Worm (Caenorhabditis elegans) whole organism, L1 larva: ENCODE measurements around the gene nlp-61.

ENCODE experiments used
- C04F5.9 ChIP-seq: sonication (generic microtip); optimal IDR thresholded peaks from 2 replicates; lab custom pipeline; 2016; ENCODE audit warnings: missing genetic modification characterization, missing compliant biosample characterization
- C34B4.2 ChIP-seq: sonication (generic microtip); optimal IDR thresholded peaks from 2 replicates; lab custom pipeline; 2017; ENCODE audit warnings: mild to moderate bottlenecking, missing genetic modification characterization, missing compliant biosample characterization
- alr-1 ChIP-seq: fragments of 200-800 bp; sonication (Bioruptor generic); optimal IDR thresholded peaks from 2 replicates; lab custom pipeline; 2018; ENCODE audit warnings: borderline replicate concordance, mild to moderate bottlenecking, missing genetic modification characterization, missing compliant biosample characterization
- blmp-1 ChIP-seq: fragments of 150-350 bp; optimal IDR thresholded peaks from 2 replicates; lab custom pipeline; 2014; ENCODE audit warnings: missing biosample characterization, missing genetic modification characterization
- dsc-1 ChIP-seq: sonication (generic microtip); optimal IDR thresholded peaks from 2 replicates; lab custom pipeline; 2016; ENCODE audit warnings: mild to moderate bottlenecking, missing genetic modification characterization, missing compliant biosample characterization
- efl-3 ChIP-seq: fragments of 200-800 bp; sonication (Bioruptor generic); optimal IDR thresholded peaks from 2 replicates; lab custom pipeline; 2018; ENCODE audit warnings: mild to moderate bottlenecking, missing genetic modification characterization, missing compliant biosample characterization
- egl-13 ChIP-seq: sonication (generic microtip); optimal IDR thresholded peaks from 2 replicates; lab custom pipeline; 2016; ENCODE audit warnings: missing genotype, missing genetic modification reagents, missing genetic modification characterization, missing compliant biosample characterization
- elt-2 ChIP-seq: sonication (generic microtip); optimal IDR thresholded peaks from 2 replicates; lab custom pipeline; 2016; ENCODE audit warnings: missing genetic modification characterization, mild to moderate bottlenecking, inconsistent platforms, missing compliant biosample characterization, missing genetic modification reagents
- elt-3 ChIP-seq, 6 experiments: fragments of 150-350 bp in 1 of 6; sonication (generic microtip); optimal IDR thresholded peaks; 2 replicates each; lab custom pipeline; 2017 to 2018; ENCODE audit warnings: missing biosample characterization in 6 of 6, missing genetic modification characterization in 6 of 6, inconsistent platforms in 1 of 6
- fkh-10 ChIP-seq: sonication (generic microtip); optimal IDR thresholded peaks from 2 replicates; lab custom pipeline; 2017; ENCODE audit warnings: missing biosample characterization, missing genetic modification reagents, missing genetic modification characterization
- fkh-8 ChIP-seq: sonication (generic microtip); optimal IDR thresholded peaks from 2 replicates; lab custom pipeline; 2016; ENCODE audit warnings: mild to moderate bottlenecking, missing genetic modification characterization, missing compliant biosample characterization
- hpl-2 ChIP-seq: fragments of 150-350 bp; optimal IDR thresholded peaks from 2 replicates; lab custom pipeline; 2014; ENCODE audit warnings: missing biosample characterization, missing genetic modification reagents, missing genetic modification characterization
- isw-1 ChIP-seq: fragments of 200-800 bp; sonication (Bioruptor generic); IDR thresholded peaks from 2 replicates; pipeline ENCODE4 v1.3.6; 2022; ENCODE audit warnings: missing genetic modification characterization, missing compliant biosample characterization
- lin-14 ChIP-seq: fragments of 200-800 bp; sonication (Bioruptor generic); optimal IDR thresholded peaks from 2 replicates; lab custom pipeline; 2018; ENCODE audit warnings: mild to moderate bottlenecking, missing genetic modification characterization, moderate library complexity, missing compliant biosample characterization
- lin-35 ChIP-seq, 2 experiments: fragments of 150-350 bp; optimal IDR thresholded peaks; 2 replicates each; lab custom pipeline; 2014; ENCODE audit warnings: missing biosample characterization in 2 of 2, missing genetic modification characterization in 2 of 2, missing genetic modification reagents in 2 of 2
- lin-39 ChIP-seq: fragments of 150-350 bp; optimal IDR thresholded peaks from 2 replicates; lab custom pipeline; 2014; ENCODE audit warnings: missing biosample characterization, missing genetic modification reagents, missing genetic modification characterization
- lsy-2 ChIP-seq, 2 experiments: fragments of 150-350 bp; optimal IDR thresholded peaks; 2 replicates each; lab custom pipeline; 2014; ENCODE audit warnings: missing biosample characterization in 2 of 2, missing genetic modification characterization in 2 of 2
- nhr-12 ChIP-seq: sonication (generic microtip); optimal IDR thresholded peaks from 2 replicates; lab custom pipeline; 2017; ENCODE audit warnings: missing biosample characterization, missing genetic modification characterization
- nhr-20 ChIP-seq: sonication (generic microtip); optimal IDR thresholded peaks from 2 replicates; lab custom pipeline; 2016; ENCODE audit warnings: mild to moderate bottlenecking, missing genetic modification characterization, missing compliant biosample characterization
- nhr-28 ChIP-seq: fragments of 150-350 bp; optimal IDR thresholded peaks from 2 replicates; lab custom pipeline; 2014; ENCODE audit warnings: missing biosample characterization, missing genetic modification characterization
- nhr-47 ChIP-seq: sonication (generic microtip); optimal IDR thresholded peaks from 2 replicates; lab custom pipeline; 2016; ENCODE audit warnings: mild to moderate bottlenecking, missing genetic modification characterization, moderate library complexity, missing compliant biosample characterization
- nhr-71 ChIP-seq: sonication (generic microtip); optimal IDR thresholded peaks from 2 replicates; lab custom pipeline; 2016; ENCODE audit warnings: mild to moderate bottlenecking, missing genetic modification characterization, moderate library complexity, missing compliant biosample characterization
- nhr-85 ChIP-seq: sonication (generic microtip); peaks from one replicate; lab custom pipeline; 2016; ENCODE audit warnings: missing genetic modification characterization, inconsistent platforms, missing compliant biosample characterization
- nhr-90 ChIP-seq: sonication (generic microtip); optimal IDR thresholded peaks from 2 replicates; lab custom pipeline; 2016; ENCODE audit warnings: mild to moderate bottlenecking, missing genetic modification characterization, missing compliant biosample characterization; ENCODE audit not compliant: poor library complexity
- pqm-1 ChIP-seq: sonication (generic microtip); optimal IDR thresholded peaks from 3 replicates; lab custom pipeline; 2017; ENCODE audit warnings: missing biosample characterization, missing genetic modification characterization
- snpc-4 ChIP-seq: fragments of 150-350 bp; optimal IDR thresholded peaks from 2 replicates; lab custom pipeline; 2014; ENCODE audit warnings: missing biosample characterization, missing genetic modification characterization
- snu-23 ChIP-seq: sonication (generic microtip); optimal IDR thresholded peaks from 2 replicates; lab custom pipeline; 2016; ENCODE audit warnings: missing genetic modification characterization, missing compliant biosample characterization
- sox-4 ChIP-seq: sonication (generic microtip); optimal IDR thresholded peaks from 2 replicates; lab custom pipeline; 2016; ENCODE audit warnings: missing genetic modification characterization, missing compliant biosample characterization
- tbx-2 ChIP-seq: sonication (generic microtip); optimal IDR thresholded peaks from 2 replicates; lab custom pipeline; 2016; ENCODE audit warnings: missing genetic modification characterization, missing compliant biosample characterization
- unc-130 ChIP-seq: fragments of 150-350 bp; optimal IDR thresholded peaks from 2 replicates; lab custom pipeline; 2017; ENCODE audit warnings: missing biosample characterization, missing genetic modification characterization, inconsistent platforms
- unc-30 ChIP-seq: sonication (generic microtip); optimal IDR thresholded peaks from 2 replicates; lab custom pipeline; 2017; ENCODE audit warnings: missing biosample characterization, missing genetic modification characterization
- unc-62 ChIP-seq: fragments of 150-350 bp; optimal IDR thresholded peaks from 2 replicates; lab custom pipeline; 2014; ENCODE audit warnings: missing biosample characterization, missing genetic modification reagents, missing genetic modification characterization
- unc-98 ChIP-seq: fragments of 200-800 bp; sonication (Bioruptor generic); IDR thresholded peaks from 2 replicates; pipeline ENCODE4 v1.3.6; 2022; ENCODE audit warnings: missing genetic modification characterization, missing compliant biosample characterization
- ztf-11 ChIP-seq, 2 experiments: sonication (generic microtip); optimal IDR thresholded peaks; 2 replicates each; lab custom pipeline; 2016 to 2017; ENCODE audit warnings: missing genetic modification characterization in 2 of 2, missing biosample characterization in 1 of 2, missing compliant biosample characterization in 1 of 2

nlp-61 gene

DNA sequence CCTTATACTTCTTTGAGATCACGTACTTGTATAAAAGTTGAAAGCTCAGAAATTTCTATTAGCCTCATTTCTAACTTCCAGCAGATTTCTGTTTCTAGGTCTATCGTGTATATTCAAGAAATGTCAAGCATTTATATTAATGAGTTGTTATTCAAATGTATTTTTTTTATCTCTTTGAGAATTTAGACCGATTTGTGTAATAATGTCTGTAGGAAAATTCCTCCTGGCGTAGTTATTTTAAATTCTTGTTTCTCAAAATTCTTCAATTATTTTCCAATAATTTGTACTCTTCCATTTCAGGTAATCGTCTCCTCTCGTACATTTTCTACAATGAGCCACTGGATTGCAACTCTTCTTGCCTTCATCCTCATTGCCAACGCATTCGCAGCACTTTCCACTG lies at the start of gene nlp-61:
nlp-61 (plus strand) TSS at position 301 of the 400 bp plus-strand sequence.
- TF ChIP-seq dsc-1 (tag; lab: Kevin White, UChicago) = no peak
- TF ChIP-seq unc-62 (GFP tag; lab: Kevin White, UChicago) = no peak
- TF ChIP-seq C04F5.9 (tag; lab: Kevin White, UChicago) = no peak
- TF ChIP-seq isw-1 (GFP tag; lab: Robert Waterston, UW) = no peak
- no peak for TF ChIP-seq efl-3 (GFP tag; lab: Kevin White, UChicago)
- no peak for TF ChIP-seq nhr-90 (tag; lab: Kevin White, UChicago)
- TF ChIP-seq, all 84 proteins: peak for 0

DNA sequence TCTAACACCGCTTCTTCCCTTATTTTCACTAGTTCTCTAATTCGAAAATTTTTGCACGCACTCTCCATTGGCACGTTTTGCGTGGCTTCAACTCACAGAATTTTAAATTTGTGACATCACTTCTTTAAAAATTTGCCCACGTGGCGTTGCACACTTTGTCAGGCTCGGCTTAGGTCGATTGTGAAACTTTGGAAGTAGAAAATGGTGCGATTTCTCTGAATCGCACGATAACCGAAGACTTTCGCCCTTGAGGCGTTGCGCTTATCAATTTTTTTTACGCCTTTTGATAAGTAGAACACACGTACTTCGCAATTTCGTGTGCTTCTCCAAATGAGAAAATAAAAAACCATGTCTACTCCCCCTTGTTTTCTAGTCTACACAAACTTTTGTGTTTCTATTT lies 49.1 kb upstream of the nlp-61 start:
- no peak for TF ChIP-seq unc-98 (GFP tag; lab: Robert Waterston, UW)
- TF ChIP-seq nhr-12 (tag; lab: Kevin White, UChicago) = no peak
- TF ChIP-seq alr-1 (tag; lab: Kevin White, UChicago) = no peak
- no peak for TF ChIP-seq lin-14
- TF ChIP-seq blmp-1 (tag; lab: Kevin White, UChicago) = peak; percentile 24
- TF ChIP-seq elt-2 (tag; lab: Kevin White, UChicago) = peak; percentile 78
- peak; percentile 19 for TF ChIP-seq nhr-20 (tag; lab: Kevin White, UChicago)
- no peak for TF ChIP-seq unc-30
- TF ChIP-seq nhr-71 = peak; percentile 24
- TF ChIP-seq egl-13 = peak; percentile 8
- no peak for TF ChIP-seq snpc-4 (tag; lab: Kevin White, UChicago)
- TF ChIP-seq pqm-1 (tag; lab: Kevin White, UChicago) = peak; percentile 93

- no peak for TF ChIP-seq nhr-47
These were observed 45.2 kb upstream of the nlp-61 start for ce11 chrX:7582223-7582622.

- TF ChIP-seq lsy-2 (tag; optimal IDR thresholded peaks at IDR 0.05; lab: Kevin White, UChicago) = peak in 1 of 2 experiments; percentile 5
- TF ChIP-seq unc-30 = no peak
- no peak for TF ChIP-seq lin-39 (tag; lab: Kevin White, UChicago)
- peak in 5 of 6 experiments; percentile 78 to 95 (median 79) for TF ChIP-seq elt-3 (tag; optimal IDR thresholded peaks at IDR 0.05; lab: Kevin White, UChicago)
- TF ChIP-seq tbx-2 (tag; lab: Kevin White, UChicago) = peak; percentile 27
- peak in 1 of 2 experiments; percentile 8 for TF ChIP-seq lin-35 (GFP tag; optimal IDR thresholded peaks at IDR 0.05; lab: Kevin White, UChicago)
- TF ChIP-seq lin-14 = peak; percentile 58
- peak; percentile 29 for TF ChIP-seq nhr-90 (tag; lab: Kevin White, UChicago)
- no peak for TF ChIP-seq dsc-1 (tag; lab: Kevin White, UChicago)
- TF ChIP-seq hpl-2 (GFP tag; lab: Kevin White, UChicago) = no peak
- peak; percentile 78 for TF ChIP-seq unc-130 (tag; lab: Kevin White, UChicago)
- no peak for TF ChIP-seq sox-4 (tag; lab: Kevin White, UChicago)
- TF ChIP-seq snu-23 (GFP tag; lab: Kevin White, UChicago) = peak; percentile 3
- TF ChIP-seq nhr-20 (tag; lab: Kevin White, UChicago) = peak; percentile 53
- no peak for TF ChIP-seq C34B4.2
- no peak for TF ChIP-seq fkh-10 (GFP tag; lab: Kevin White, UChicago)
- TF ChIP-seq nhr-71 = peak; percentile 44
- peak; percentile 59 for TF ChIP-seq blmp-1 (tag; lab: Kevin White, UChicago)
- TF ChIP-seq nhr-28 (tag; lab: Kevin White, UChicago) = no peak
- no peak for TF ChIP-seq fkh-8
- TF ChIP-seq ztf-11 (tag; optimal IDR thresholded peaks at IDR 0.05; lab: Kevin White, UChicago) = no peak
- TF ChIP-seq nhr-85 = peak; percentile 80
- TF ChIP-seq elt-2 (tag; lab: Kevin White, UChicago) = no peak
These were observed 43.5 kb upstream of the nlp-61 start for ce11 chrX:7583930-7584329.
